Worm (Caenorhabditis elegans) whole organism, young adult: Measurements from ENCODE around the gene sft-4.

Experiments used
- attf-3 ChIP-seq: fragments of 200-800 bp; sonication (Bioruptor generic); conservative IDR thresholded peaks from 2 replicates; pipeline ENCODE4 v1.3.6; 2022; ENCODE audit warnings: missing genetic modification reagents, missing genetic modification characterization, missing compliant biosample characterization
- nfya-2 ChIP-seq: fragments of 200-800 bp; sonication (Bioruptor generic); IDR thresholded peaks from 2 replicates; pipeline ENCODE4 v1.3.6; 2022; ENCODE audit warnings: missing genetic modification reagents, missing genetic modification characterization, missing compliant biosample characterization
- unc-130 ChIP-seq: sonication (generic microtip); optimal IDR thresholded peaks from 2 replicates; lab custom pipeline; 2016; ENCODE audit warnings: missing genetic modification reagents, missing genetic modification characterization, missing compliant biosample characterization

DNA sequence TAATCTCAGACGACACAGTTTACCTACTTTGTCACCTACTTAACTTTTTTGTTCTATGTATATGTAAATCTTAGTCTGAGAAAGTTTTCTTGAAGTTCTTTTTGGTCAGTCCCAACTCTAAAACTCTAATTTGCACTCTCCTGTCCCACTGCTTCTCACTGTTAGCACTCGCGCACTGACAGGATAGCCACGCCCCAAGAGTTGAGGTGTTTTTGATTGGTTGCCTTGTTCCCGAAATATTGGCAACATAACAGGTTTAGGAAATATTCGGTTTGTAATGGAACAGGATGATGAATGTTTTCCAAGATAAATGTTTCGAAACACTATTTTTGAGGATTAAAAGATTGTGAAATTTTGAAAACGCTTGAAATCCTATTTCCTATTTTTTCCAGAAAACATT, 36.6 kb upstream of the sft-4 start:
- TF ChIP-seq attf-3 (GFP tag; lab: Robert Waterston, UW) (no peak), nfya-2 (GFP tag; lab: Robert Waterston, UW) (no peak), unc-130 (GFP tag; lab: Kevin White, UChicago) (no peak)
